Fruit fly (Drosophila melanogaster) whole organism, larva: ENCODE data around the gene Pldn.

Source experiments
- noc ChIP-seq: fragments of 200-800 bp; sonication (Bioruptor generic); optimal IDR thresholded peaks from 3 replicates; lab custom pipeline; 2019; ENCODE audit warnings: missing biosample characterization, mild to moderate bottlenecking, missing genetic modification characterization, moderate library complexity

The Pldn gene

dm6 chr3L:11691203-11691797, at the start of gene Pldn, which contains the start of gene CG14135:
Gene Pldn, minus strand, starts transcription at chr3L:11691399.
Gene CG14135, plus strand, starts transcription at chr3L:11691571.
- no peak for TF ChIP-seq noc (tag; lab: Kevin White, UChicago)

dm6 chr3L:11731841-11732240, 40.6 kb upstream of the Pldn start, which contains the start of gene CG32087:
Gene CG32087, plus strand, starts transcription at chr3L:11732141.
- TF ChIP-seq noc (tag; lab: Kevin White, UChicago), result no peak

DNA sequence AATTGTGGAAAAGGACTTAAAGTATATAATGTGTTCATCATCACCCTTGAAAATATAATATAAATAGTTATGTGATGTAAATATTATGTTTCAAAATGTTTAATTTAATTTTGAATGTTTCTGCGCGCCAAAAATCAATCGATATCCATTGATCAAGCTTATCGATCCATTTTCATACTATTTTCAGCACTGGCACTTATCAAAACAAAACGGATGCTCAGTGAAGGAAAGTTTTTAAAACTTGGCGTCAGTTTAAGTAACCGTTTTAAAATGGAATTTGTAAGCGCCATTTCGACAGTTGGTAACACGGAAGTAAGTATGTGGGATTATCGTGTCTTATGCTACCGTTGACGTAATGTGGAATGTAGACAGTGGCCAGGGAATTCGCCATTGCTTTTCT, 36.9 kb upstream of the Pldn start, which contains the start of gene sunn:
Gene sunn, plus strand, starts transcription at position 202 of the 400 bp plus-strand sequence.
- TF ChIP-seq noc (tag; lab: Kevin White, UChicago), result no peak

DNA sequence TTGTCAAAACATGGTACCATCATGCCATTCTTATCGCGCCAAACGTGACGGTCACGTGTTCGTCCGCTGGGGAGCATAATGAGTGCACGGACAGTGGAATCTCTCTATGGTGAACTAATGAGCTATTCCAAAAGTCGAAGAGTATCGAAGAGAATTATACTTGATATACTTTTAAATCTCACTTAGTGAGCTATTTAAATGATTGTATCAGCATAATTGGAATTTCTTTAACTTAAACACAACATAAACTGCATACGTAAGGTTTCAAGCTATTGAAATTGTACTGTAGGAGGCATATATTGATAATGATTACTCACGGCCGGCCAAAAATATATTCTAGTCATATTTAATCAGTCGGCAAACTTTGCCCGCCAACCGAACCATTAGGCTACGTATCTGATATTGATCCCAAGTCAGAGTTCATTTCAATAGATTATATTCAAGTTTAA, 30.3 kb upstream of the Pldn start:
- peak; percentile 83 for TF ChIP-seq noc (tag; lab: Kevin White, UChicago)

dm6 chr3L:11720780-11721179, 29.6 kb upstream of the Pldn start, which contains the start of gene Bmcp:
Gene Bmcp, plus strand, starts transcription at chr3L:11720934.
- no peak for TF ChIP-seq noc (tag; lab: Kevin White, UChicago)

DNA sequence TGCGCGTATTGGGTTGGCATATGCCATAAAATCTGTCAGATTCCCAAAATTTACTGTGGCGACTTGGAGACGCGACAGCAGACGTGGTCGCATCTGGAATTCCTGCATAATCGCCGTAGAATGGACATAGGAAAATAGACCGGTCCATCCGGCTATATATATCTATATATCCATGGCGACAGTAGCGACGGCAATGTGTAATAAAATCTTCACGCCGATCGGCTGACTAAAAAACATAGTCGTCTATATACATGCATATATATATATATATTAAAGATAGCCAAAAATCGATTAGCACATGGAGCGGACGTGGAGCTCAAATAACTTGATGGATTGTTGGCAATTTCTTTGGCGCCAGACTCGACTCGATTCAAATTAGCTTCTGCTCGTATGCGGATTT, 26.8 kb upstream of the Pldn start:
- no peak for TF ChIP-seq noc (tag; lab: Kevin White, UChicago)

dm6 chr3L:11717300-11717699, 26.1 kb upstream of the Pldn start:
- no peak for TF ChIP-seq noc (tag; lab: Kevin White, UChicago)

DNA sequence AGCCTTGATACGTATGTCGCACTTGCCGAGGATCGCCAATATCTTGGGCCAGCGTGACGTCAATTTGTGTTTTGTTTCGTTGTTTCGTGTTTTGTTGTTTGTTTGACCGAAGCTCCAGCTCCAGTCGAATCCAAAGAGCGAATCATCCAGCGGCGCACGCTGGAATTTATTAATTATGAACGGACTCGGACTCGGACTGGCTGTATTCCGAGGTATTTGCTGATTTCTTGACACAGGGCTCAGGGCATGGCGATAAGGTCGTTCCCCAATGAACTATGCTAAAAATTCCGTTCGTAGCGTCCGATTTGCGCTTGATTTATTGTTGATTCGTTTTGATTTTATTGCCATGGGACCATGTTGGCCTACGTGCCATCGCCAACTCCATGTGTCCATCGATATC, 25.7 kb upstream of the Pldn start:
- no peak for TF ChIP-seq noc (tag; lab: Kevin White, UChicago)

dm6 chr3L:11716347-11716746, 25.1 kb upstream of the Pldn start:
- no peak for TF ChIP-seq noc (tag; lab: Kevin White, UChicago)

- no peak for TF ChIP-seq noc (tag; lab: Kevin White, UChicago)
Observed at dm6 chr3L:11715187-11715586, 24.0 kb upstream of the Pldn start, which contains the start of gene CG14132. Gene CG14132, minus strand, starts transcription at chr3L:11715285.

DNA sequence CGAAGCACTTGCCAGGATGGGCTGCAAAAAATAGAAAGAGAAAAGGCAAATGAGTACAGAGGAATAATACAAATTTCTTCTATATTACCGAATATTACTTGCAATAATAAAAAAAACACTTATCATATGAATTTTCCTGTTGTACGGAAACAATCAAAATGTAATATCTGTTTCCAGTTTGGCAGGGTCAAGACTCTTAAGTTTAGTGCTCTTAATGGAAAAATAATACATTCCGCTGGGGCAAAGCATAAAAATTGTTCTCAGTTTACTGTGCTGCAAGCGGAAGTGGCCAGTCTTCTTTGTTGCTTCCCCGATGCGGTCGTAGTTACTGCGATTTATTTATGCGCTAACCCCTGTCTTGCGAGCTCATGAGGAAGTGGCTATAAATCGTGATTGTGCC, 21.6 kb upstream of the Pldn start:
- no peak for TF ChIP-seq noc (tag; lab: Kevin White, UChicago)

DNA sequence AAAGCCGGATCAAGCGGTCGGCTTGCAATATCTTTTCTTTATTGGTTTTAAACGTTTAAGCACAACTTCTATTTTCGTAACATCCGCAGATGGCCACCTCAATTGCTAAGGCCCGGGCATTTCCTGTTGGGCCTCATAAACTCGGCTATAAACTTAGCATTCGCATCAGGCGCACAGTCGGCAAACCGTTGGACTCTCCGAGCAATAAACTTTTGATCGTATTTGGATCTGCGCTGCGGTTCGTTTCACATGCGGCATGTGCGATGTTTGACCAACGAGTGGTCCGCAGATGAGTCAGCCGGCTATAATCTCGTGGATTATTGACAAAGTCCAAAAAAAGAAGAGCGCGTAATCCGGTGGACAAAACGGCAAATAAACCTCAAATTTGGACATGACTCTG, 20.6 kb upstream of the Pldn start:
- no peak for TF ChIP-seq noc (tag; lab: Kevin White, UChicago)

DNA sequence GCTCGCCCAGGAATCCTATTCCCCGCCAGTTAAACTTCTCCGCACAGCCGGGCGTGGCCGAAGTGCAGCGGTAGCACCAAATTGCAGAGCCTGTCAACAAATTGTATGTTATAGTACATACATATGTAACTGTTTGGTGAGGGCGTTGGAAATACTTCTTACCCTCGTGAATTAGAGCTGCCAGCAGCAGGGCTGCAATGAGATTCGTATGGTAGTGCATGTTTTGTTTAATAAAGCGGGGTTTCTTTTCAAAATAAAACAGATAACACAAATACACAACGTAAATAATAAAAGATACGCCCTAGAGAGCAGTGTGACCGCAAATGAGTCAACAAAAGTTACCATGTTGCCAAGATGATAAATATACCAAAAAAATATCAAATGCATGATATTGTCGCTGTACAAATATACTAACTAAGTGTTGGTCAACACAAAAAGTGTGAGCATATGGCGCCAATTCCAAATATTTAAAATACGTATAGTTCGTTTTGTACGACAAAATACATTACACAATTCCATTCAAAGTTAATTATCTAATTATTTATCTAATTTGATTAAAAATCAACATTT, 19.9 kb upstream of the Pldn start, which contains the start of gene crim:
Gene crim, minus strand, starts transcription at position 328 of the 570 bp plus-strand sequence.
- TF ChIP-seq noc (tag; lab: Kevin White, UChicago), result no peak

dm6 chr3L:11708633-11709116, 17.5 kb upstream of the Pldn start, which contains the start of the genes Ccdc56 and mtTFB1:
Gene Ccdc56, plus strand, starts transcription at chr3L:11708979.
Gene mtTFB1, plus strand, starts transcription at chr3L:11708979.
- no peak for TF ChIP-seq noc (tag; lab: Kevin White, UChicago)

- TF ChIP-seq noc (tag; lab: Kevin White, UChicago), result peak; percentile 12
Observed at dm6 chr3L:11707978-11708632, 16.9 kb upstream of the Pldn start, which contains the start of gene CG11658. Gene CG11658, minus strand, starts transcription at chr3L:11708553.
